Fruit fly (Drosophila melanogaster) whole organism, embryonic: ENCODE data around the gene Ttc19.

Experiments used
- CG10366 ChIP-seq: fragments of 200-800 bp; sonication (Bioruptor generic); IDR thresholded peaks from 2 replicates; pipeline ENCODE4 v1.3.6; 2022; ENCODE audit warnings: missing biosample characterization, missing genetic modification characterization
- CG12155 ChIP-seq: fragments of 200-800 bp; sonication (Bioruptor generic); optimal IDR thresholded peaks from 3 replicates; lab custom pipeline; 2016; ENCODE audit warnings: missing biosample characterization, missing genetic modification characterization
- CG12219 ChIP-seq: fragments of 200-800 bp; sonication (Bioruptor generic); optimal IDR thresholded peaks from 3 replicates; lab custom pipeline; 2018; ENCODE audit warnings: missing biosample characterization, mild to moderate bottlenecking, missing genetic modification characterization
- CG12942 ChIP-seq: fragments of 200-800 bp; sonication (Bioruptor generic); optimal IDR thresholded peaks from 3 replicates; lab custom pipeline; 2016; ENCODE audit warnings: missing biosample characterization, missing genetic modification characterization
- CG13296 ChIP-seq: fragments of 200-800 bp; sonication (Bioruptor generic); optimal IDR thresholded peaks from 3 replicates; lab custom pipeline; 2018; ENCODE audit warnings: missing biosample characterization, mild to moderate bottlenecking, missing genetic modification characterization
- CG15011 ChIP-seq: fragments of 200-800 bp; sonication (Bioruptor generic); optimal IDR thresholded peaks from 3 replicates; lab custom pipeline; 2018; ENCODE audit warnings: missing biosample characterization, mild to moderate bottlenecking, missing genetic modification characterization
- CG17328 ChIP-seq: fragments of 200-800 bp; sonication (Bioruptor generic); IDR thresholded peaks from 2 replicates; pipeline ENCODE4 v1.3.6; 2022; ENCODE audit warnings: missing biosample characterization, missing genetic modification characterization
- CG17612 ChIP-seq: fragments of 200-800 bp; sonication (Bioruptor generic); IDR thresholded peaks from 2 replicates; pipeline ENCODE4 v1.3.6; 2022; ENCODE audit warnings: missing biosample characterization, missing genetic modification characterization
- CG17912 ChIP-seq: fragments of 200-800 bp; sonication (Bioruptor generic); optimal IDR thresholded peaks from 2 replicates; lab custom pipeline; 2018; ENCODE audit warnings: missing biosample characterization, mild to moderate bottlenecking, missing genetic modification characterization
- CG18619 ChIP-seq: fragments of 200-800 bp; sonication (Bioruptor generic); optimal IDR thresholded peaks from 3 replicates; lab custom pipeline; 2017; ENCODE audit warnings: missing biosample characterization, mild to moderate bottlenecking, missing genetic modification characterization
- CG2202 ChIP-seq: fragments of 200-800 bp; sonication (Bioruptor generic); optimal IDR thresholded peaks from 2 replicates; lab custom pipeline; 2018; ENCODE audit warnings: missing biosample characterization, mild to moderate bottlenecking, missing genetic modification characterization
- CG30431 ChIP-seq: fragments of 200-800 bp; sonication (Bioruptor generic); optimal IDR thresholded peaks from 2 replicates; lab custom pipeline; 2017; ENCODE audit warnings: missing biosample characterization, missing genetic modification characterization
- CG31365 ChIP-seq: fragments of 200-800 bp; sonication (Bioruptor generic); optimal IDR thresholded peaks from 2 replicates; lab custom pipeline; 2018; ENCODE audit warnings: missing biosample characterization, mild to moderate bottlenecking, missing genetic modification characterization
- CG32767 ChIP-seq: fragments of 200-800 bp; sonication (Bioruptor generic); IDR thresholded peaks from 2 replicates; pipeline ENCODE4 v1.3.6; 2022; ENCODE audit warnings: missing biosample characterization, missing genetic modification characterization
- CG33557 ChIP-seq: fragments of 200-800 bp; sonication (Bioruptor generic); optimal IDR thresholded peaks from 2 replicates; lab custom pipeline; 2019; ENCODE audit warnings: missing biosample characterization, mild to moderate bottlenecking, missing genetic modification characterization, moderate library complexity
- CG42726 ChIP-seq: fragments of 200-800 bp; sonication (Bioruptor generic); IDR thresholded peaks from 2 replicates; pipeline ENCODE4 v1.3.6; 2022; ENCODE audit warnings: missing biosample characterization, missing genetic modification characterization; ENCODE audit not compliant: partially characterized antibody
- CG7357 ChIP-seq: fragments of 200-800 bp; sonication (Bioruptor generic); IDR thresholded peaks from 3 replicates; pipeline ENCODE4 v1.3.6; 2022; ENCODE audit warnings: missing biosample characterization, missing genetic modification characterization
- CG8281 ChIP-seq: fragments of 200-800 bp; sonication (Bioruptor generic); optimal IDR thresholded peaks from 2 replicates; lab custom pipeline; 2018; ENCODE audit warnings: missing biosample characterization, mild to moderate bottlenecking, missing genetic modification characterization, moderate library complexity
- CG8388 ChIP-seq: fragments of 200-800 bp; sonication (Bioruptor generic); optimal IDR thresholded peaks from 2 replicates; lab custom pipeline; 2019; ENCODE audit warnings: missing biosample characterization, mild to moderate bottlenecking, missing genetic modification characterization, moderate library complexity
- CG8944 ChIP-seq: fragments of 200-800 bp; sonication (Bioruptor generic); optimal IDR thresholded peaks from 3 replicates; lab custom pipeline; 2016; ENCODE audit warnings: missing biosample characterization, missing genetic modification characterization
- Dip2 ChIP-seq: fragments of 200-800 bp; sonication (Bioruptor generic); IDR thresholded peaks from 2 replicates; pipeline ENCODE4 v1.3.6; 2022; ENCODE audit warnings: missing biosample characterization, missing genetic modification characterization
- Doc3 ChIP-seq: fragments of 200-800 bp; sonication (Bioruptor generic); IDR thresholded peaks from 3 replicates; pipeline ENCODE4 v1.3.6; 2022; ENCODE audit warnings: missing biosample characterization, missing genetic modification characterization; ENCODE audit not compliant: partially characterized antibody
- Drgx ChIP-seq: fragments of 200-800 bp; sonication (Bioruptor generic); IDR thresholded peaks from 2 replicates; pipeline ENCODE4 v1.3.6; 2022; ENCODE audit warnings: missing biosample characterization, missing genetic modification characterization
- Ets65A ChIP-seq: fragments of 200-800 bp; sonication (Bioruptor generic); peaks from one replicate; lab custom pipeline; 2016; ENCODE audit warnings: missing biosample characterization, missing genetic modification characterization
- Fer2 ChIP-seq: fragments of 200-800 bp; sonication (Bioruptor generic); optimal IDR thresholded peaks from 2 replicates; lab custom pipeline; 2018; ENCODE audit warnings: missing biosample characterization, mild to moderate bottlenecking, missing genetic modification characterization, moderate library complexity
- HmgD ChIP-seq: fragments of 200-800 bp; sonication (Bioruptor generic); optimal IDR thresholded peaks from 3 replicates; lab custom pipeline; 2016; ENCODE audit warnings: missing biosample characterization, missing genetic modification characterization
- NK7.1 ChIP-seq: fragments of 200-800 bp; sonication (Bioruptor generic); optimal IDR thresholded peaks from 3 replicates; lab custom pipeline; 2016; ENCODE audit warnings: missing biosample characterization, missing genetic modification characterization
- Nf-YA ChIP-seq: fragments of 200-800 bp; sonication (Bioruptor generic); IDR thresholded peaks from 2 replicates; pipeline ENCODE4 v1.3.6; 2022; ENCODE audit warnings: missing biosample characterization, missing genetic modification characterization
- Optix ChIP-seq: fragments of 200-800 bp; sonication (Bioruptor generic); IDR thresholded peaks from 3 replicates; pipeline ENCODE4 v1.3.6; 2022; ENCODE audit warnings: missing biosample characterization, missing genetic modification characterization
- Poxn ChIP-seq: fragments of 200-800 bp; sonication (Bioruptor generic); IDR thresholded peaks from 2 replicates; pipeline ENCODE4 v1.3.6; 2022; ENCODE audit warnings: missing biosample characterization, missing genetic modification characterization
- Rfx ChIP-seq: fragments of 200-800 bp; sonication (Bioruptor generic); IDR thresholded peaks from 2 replicates; pipeline ENCODE4 v1.3.6; 2022; ENCODE audit warnings: missing biosample characterization, missing genetic modification characterization
- bigmax ChIP-seq: fragments of 200-800 bp; sonication (Bioruptor generic); optimal IDR thresholded peaks from 2 replicates; lab custom pipeline; 2018; ENCODE audit warnings: missing biosample characterization, mild to moderate bottlenecking, missing genetic modification characterization
- bowl ChIP-seq: fragments of 200-800 bp; sonication (Bioruptor generic); IDR thresholded peaks from 2 replicates; pipeline ENCODE4 v1.3.6; 2022; ENCODE audit warnings: missing biosample characterization, missing genetic modification characterization
- ewg ChIP-seq: fragments of 200-800 bp; sonication (Bioruptor generic); optimal IDR thresholded peaks from 3 replicates; lab custom pipeline; 2017; ENCODE audit warnings: mild to moderate bottlenecking, missing biosample characterization, missing genetic modification reagents, missing genetic modification characterization
- fd96Cb ChIP-seq: fragments of 200-800 bp; sonication (Bioruptor generic); optimal IDR thresholded peaks from 2 replicates; lab custom pipeline; 2018; ENCODE audit warnings: missing biosample characterization, mild to moderate bottlenecking, missing genetic modification characterization, moderate library complexity
- gcm ChIP-seq: fragments of 200-800 bp; sonication (Bioruptor generic); optimal IDR thresholded peaks from 2 replicates; lab custom pipeline; 2019; ENCODE audit warnings: missing biosample characterization, mild to moderate bottlenecking, missing genetic modification characterization, moderate library complexity
- gem ChIP-seq: fragments of 200-800 bp; sonication (Bioruptor generic); optimal IDR thresholded peaks from 2 replicates; lab custom pipeline; 2019; ENCODE audit warnings: missing biosample characterization, mild to moderate bottlenecking, missing genetic modification characterization, moderate library complexity
- grau ChIP-seq: fragments of 200-800 bp; optimal IDR thresholded peaks from 3 replicates; lab custom pipeline; 2019; ENCODE audit warnings: missing biosample characterization, mild to moderate bottlenecking, missing genetic modification characterization, moderate library complexity
- gsb-n ChIP-seq: fragments of 200-800 bp; sonication (Bioruptor generic); optimal IDR thresholded peaks from 3 replicates; lab custom pipeline; 2018; ENCODE audit warnings: missing biosample characterization, mild to moderate bottlenecking, missing genetic modification characterization
- ind ChIP-seq: fragments of 200-800 bp; sonication (Bioruptor generic); optimal IDR thresholded peaks from 3 replicates; lab custom pipeline; 2016; ENCODE audit warnings: missing biosample characterization, missing genetic modification characterization
- jumu ChIP-seq: fragments of 200-800 bp; sonication (Bioruptor generic); optimal IDR thresholded peaks from 3 replicates; lab custom pipeline; 2016; ENCODE audit warnings: missing biosample characterization, missing genetic modification characterization
- mirr ChIP-seq: fragments of 200-800 bp; sonication (Bioruptor generic); optimal IDR thresholded peaks from 3 replicates; lab custom pipeline; 2018; ENCODE audit warnings: missing biosample characterization, mild to moderate bottlenecking, missing genetic modification characterization
- nerfin-2 ChIP-seq: fragments of 200-800 bp; sonication (Bioruptor generic); IDR thresholded peaks from 2 replicates; pipeline ENCODE4 v1.3.6; 2022; ENCODE audit warnings: missing biosample characterization, missing genetic modification characterization; ENCODE audit not compliant: partially characterized antibody
- pita ChIP-seq: fragments of 200-800 bp; sonication (Bioruptor generic); optimal IDR thresholded peaks from 2 replicates; lab custom pipeline; 2017; ENCODE audit warnings: missing biosample characterization, mild to moderate bottlenecking, missing genetic modification characterization
- ro ChIP-seq: fragments of 200-800 bp; sonication (Bioruptor generic); IDR thresholded peaks from 2 replicates; pipeline ENCODE4 v1.3.6; 2022; ENCODE audit warnings: missing biosample characterization, missing genetic modification characterization
- sima ChIP-seq: fragments of 200-800 bp; sonication (Bioruptor generic); optimal IDR thresholded peaks from 2 replicates; lab custom pipeline; 2016; ENCODE audit warnings: missing biosample characterization, missing genetic modification characterization
- tgo ChIP-seq: fragments of 200-800 bp; sonication (Bioruptor generic); IDR thresholded peaks from 3 replicates; pipeline ENCODE4 v1.3.6; 2022; ENCODE audit warnings: missing biosample characterization, missing genetic modification characterization
- vfl ChIP-seq: fragments of 200-800 bp; sonication (Bioruptor generic); optimal IDR thresholded peaks from 2 replicates; lab custom pipeline; 2016; ENCODE audit warnings: missing biosample characterization, missing genetic modification characterization
- vnd ChIP-seq: fragments of 200-800 bp; sonication (Bioruptor generic); IDR thresholded peaks from 3 replicates; pipeline ENCODE4 v1.3.6; 2022; ENCODE audit warnings: missing biosample characterization, missing genetic modification characterization; ENCODE audit not compliant: partially characterized antibody

The Ttc19 gene

dm6 chr2L:19011895-19012645 lies 32.9 kb downstream of the Ttc19 start (continued):
- TF ChIP-seq CG2202 (peak; percentile 5), vnd (GFP tag; lab: Robert Waterston, UW) (no peak), bowl (GFP tag; lab: Robert Waterston, UW) (peak; percentile 63; the same call in 1 of the 2 replicates), Drgx (GFP tag; lab: Robert Waterston, UW) (peak; percentile 68), CG12155 (GFP tag; lab: Kevin White, UChicago) (peak; percentile 74), CG17912 (GFP tag; lab: Kevin White, UChicago) (no peak), CG8281 (tag; lab: Kevin White, UChicago) (peak; percentile 44), CG8388 (peak; percentile 59), CG10366 (GFP tag; lab: Robert Waterston, UW) (peak; percentile 88), Poxn (peak; percentile 66; the same call in 1 of the 2 replicates), ind (peak; percentile 82), Dip2 (GFP tag; lab: Robert Waterston, UW) (no peak), HmgD (GFP tag; lab: Kevin White, UChicago) (peak; percentile 59), sima (GFP tag; lab: Kevin White, UChicago) (no peak), CG18619 (GFP tag; lab: Kevin White, UChicago) (peak; percentile 75), Nf-YA (GFP tag; lab: Robert Waterston, UW) (peak; percentile 64; the same call in 1 of the 2 replicates), tgo (GFP tag; lab: Robert Waterston, UW) (peak; percentile 88), gsb-n (peak; percentile 58), CG17328 (GFP tag; lab: Robert Waterston, UW) (peak; percentile 75), Doc3 (no peak), CG13296 (GFP tag; lab: Kevin White, UChicago) (peak; percentile 69), ewg (GFP tag; lab: Kevin White, UChicago) (peak; percentile 83), CG15011 (GFP tag; lab: Kevin White, UChicago) (peak; percentile 71), CG42726 (GFP tag; lab: Robert Waterston, UW) (no peak), CG33557 (GFP tag; lab: Kevin White, UChicago) (no peak), fd96Cb (tag; lab: Kevin White, UChicago) (peak; percentile 75), bigmax (GFP tag; lab: Kevin White, UChicago) (no peak), ro (GFP tag; lab: Robert Waterston, UW) (peak; percentile 60; the same call in 1 of the 2 replicates), Ets65A (GFP tag; lab: Kevin White, UChicago) (peak; percentile 94), pita (GFP tag; lab: Kevin White, UChicago) (no peak), gcm (GFP tag; lab: Kevin White, UChicago) (peak; percentile 19), jumu (GFP tag; lab: Kevin White, UChicago) (peak; percentile 84), Rfx (peak; percentile 89), nerfin-2 (no peak), Optix (peak; percentile 88), CG8944 (GFP tag; lab: Kevin White, UChicago) (peak; percentile 81), CG31365 (peak; percentile 50), CG30431 (GFP tag; lab: Kevin White, UChicago) (peak; percentile 43), grau (tag; lab: Kevin White, UChicago) (peak; percentile 84), CG17612 (GFP tag; lab: Robert Waterston, UW) (0 out of 2 replicates have a peak, but pooled peaks have one; percentile 23), CG12219 (GFP tag; lab: Kevin White, UChicago) (peak; percentile 80), CG32767 (peak; percentile 64; the same call in 1 of the 2 replicates), gem (tag; lab: Kevin White, UChicago) (peak; percentile 87), vfl (GFP tag; lab: Kevin White, UChicago) (peak; percentile 64), mirr (GFP tag; lab: Kevin White, UChicago) (peak; percentile 88), NK7.1 (GFP tag; lab: Kevin White, UChicago) (peak; percentile 56), CG7357 (peak; percentile 76), CG12942 (GFP tag; lab: Kevin White, UChicago) (peak; percentile 73), Fer2 (no peak)
